Worm (Caenorhabditis elegans) whole organism, L1 larva: Measurements from ENCODE around the gene Y37A1A.2.

Source experiments
- ama-1 ChIP-seq: fragments of 150-350 bp; optimal IDR thresholded peaks from 2 replicates; lab custom pipeline; 2014
- hpl-2 ChIP-seq: fragments of 150-350 bp; optimal IDR thresholded peaks from 2 replicates; lab custom pipeline; 2014; ENCODE audit warnings: missing biosample characterization, missing genetic modification reagents, missing genetic modification characterization
- mep-1 ChIP-seq: fragments of 150-350 bp; optimal IDR thresholded peaks from 2 replicates; lab custom pipeline; 2014; ENCODE audit warnings: missing biosample characterization, missing genetic modification characterization
- nhr-11 ChIP-seq: fragments of 150-350 bp; optimal IDR thresholded peaks from 2 replicates; lab custom pipeline; 2014; ENCODE audit warnings: missing biosample characterization, missing genetic modification characterization

DNA sequence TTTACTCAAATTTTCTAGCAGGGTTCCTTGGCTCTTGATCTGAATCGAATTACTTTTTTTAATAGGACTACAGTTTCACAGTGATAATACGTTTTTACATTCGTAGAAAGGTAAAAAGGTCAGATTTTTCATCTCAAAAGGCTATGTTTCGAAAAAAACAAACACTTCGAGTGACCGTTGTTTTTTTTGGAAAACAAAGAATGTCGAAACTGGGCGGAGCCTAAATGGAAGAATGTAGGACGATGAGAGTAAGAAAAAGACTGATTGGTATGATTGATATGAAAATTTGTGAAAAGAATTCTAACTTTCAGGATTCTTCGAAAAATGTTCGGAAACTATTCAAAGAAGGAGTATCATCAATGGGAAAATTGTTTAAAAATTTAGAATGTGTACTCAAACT is at the start of gene Y37A1A.2:
- no peak for TF ChIP-seq ama-1 (lab: Kevin White, UChicago)
- no peak for TF ChIP-seq nhr-11 (tag; lab: Kevin White, UChicago)
- no peak for TF ChIP-seq hpl-2 (GFP tag; lab: Kevin White, UChicago)
- TF ChIP-seq mep-1 (tag; lab: Kevin White, UChicago): no peak
